Fruit fly (Drosophila melanogaster): ENCODE measurements around the gene CG12301.

DNA sequence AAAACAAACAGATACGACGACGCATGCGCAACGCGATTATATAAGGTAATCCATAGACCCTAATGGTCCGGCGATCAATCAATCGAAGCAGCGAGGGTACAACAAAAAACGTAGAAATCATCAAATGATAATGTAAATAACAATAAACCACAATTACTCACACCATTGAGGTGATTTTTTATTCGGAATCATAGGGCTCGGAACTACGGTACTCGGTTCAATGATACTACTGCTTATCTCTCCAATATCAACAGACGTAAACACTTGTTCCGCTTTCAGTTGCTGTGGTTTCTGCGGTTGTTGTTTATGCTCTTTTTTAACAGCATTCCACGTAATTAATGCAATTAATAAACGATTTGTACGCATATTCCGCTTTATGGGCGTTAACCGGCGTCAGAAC is 17.3 kb downstream of the CG12301 start:
- TF ChIP-seq CG6854 (GFP tag; optimal IDR thresholded peaks at IDR 0.05) (no peak), acj6 (GFP tag; optimal IDR thresholded peaks at IDR 0.05) (no peak), Eip75B (GFP tag; optimal IDR thresholded peaks at IDR 0.05) (no peak)

Measured in whole organism, prepupa.